Fruit fly (Drosophila melanogaster): ENCODE data around the gene Fuca.

Fuca gene

DNA sequence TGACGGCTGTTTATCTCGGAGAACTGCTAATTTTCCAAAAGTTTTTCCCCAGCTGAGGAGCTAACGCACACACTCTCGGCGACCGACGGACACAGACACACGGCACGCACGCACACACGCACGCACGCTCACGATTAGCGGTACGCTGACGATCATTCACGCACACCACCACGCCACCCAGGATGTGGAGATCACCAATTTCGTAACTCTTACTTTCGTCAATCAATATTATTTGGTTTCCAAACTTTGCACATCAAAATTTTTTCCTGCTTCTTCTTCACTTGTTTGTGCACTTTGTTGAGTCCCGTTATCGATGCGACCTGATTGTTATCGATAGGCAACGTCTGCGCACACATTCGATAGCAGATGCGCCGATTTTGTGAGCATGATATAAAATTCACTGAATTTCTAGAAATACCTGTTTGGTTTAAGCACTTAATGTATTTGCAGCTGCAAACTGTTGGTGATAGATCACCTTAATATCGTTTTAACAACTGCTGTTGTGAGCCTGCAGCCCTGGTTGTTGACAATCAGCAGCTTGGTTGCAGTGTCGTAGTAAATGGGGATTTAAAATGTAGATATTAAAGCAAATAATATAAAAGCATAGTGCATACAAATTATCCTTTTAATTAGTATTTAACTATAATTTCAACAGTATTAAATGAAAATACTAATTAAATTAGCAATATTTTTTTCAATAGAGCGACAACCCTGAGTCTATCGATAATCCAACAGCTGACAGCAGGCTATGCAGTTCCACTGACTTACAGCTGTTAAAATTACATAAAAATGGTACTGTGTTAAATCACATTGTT, 39.6 kb upstream of the Fuca start, which contains the start of the genes CG7394 and Mob2 (continued):
- TF ChIP-seq kah (GFP tag; optimal IDR thresholded peaks at IDR 0.05) (peak; percentile 43), rib (GFP tag; IDR thresholded peaks at IDR 0.05) (peak; percentile 87), NfI (GFP tag; optimal IDR thresholded peaks at IDR 0.05) (peak; percentile 83), crol (GFP tag; IDR thresholded peaks at IDR 0.05) (no peak; the same call in 1 of the 2 replicates), CG34422 (GFP tag; IDR thresholded peaks at IDR 0.05) (peak; percentile 81), sens-2 (GFP tag; IDR thresholded peaks at IDR 0.05) (peak; percentile 86), Sox100B (GFP tag; optimal IDR thresholded peaks at IDR 0.05) (peak; percentile 79), CG15601 (tag; optimal IDR thresholded peaks at IDR 0.05) (peak; percentile 83), Adf1 (GFP tag; IDR thresholded peaks at IDR 0.05) (peak; percentile 55; the same call in 1 of the 2 replicates), CG15269 (tag; optimal IDR thresholded peaks at IDR 0.05) (peak; percentile 93), Myb (GFP tag; optimal IDR thresholded peaks at IDR 0.05) (peak; percentile 59), CG12391 (tag; optimal IDR thresholded peaks at IDR 0.05) (peak; percentile 96), otp (GFP tag; IDR thresholded peaks at IDR 0.05) (peak; percentile 79; the same call in 2 of the 3 replicates), Doc2 (GFP tag; IDR thresholded peaks at IDR 0.05) (no peak), Eip74EF (GFP tag; optimal IDR thresholded peaks at IDR 0.05) (peak in 1 of 2 experiments; percentile 70), Xbp1 (GFP tag; optimal IDR thresholded peaks at IDR 0.05) (peak; percentile 94), Doc3 (GFP tag; IDR thresholded peaks at IDR 0.05; ENCODE audit: partially characterized antibody) (peak; percentile 93), dmrt99B (tag; optimal IDR thresholded peaks at IDR 0.05) (peak; percentile 83), CG15514 (GFP tag; optimal IDR thresholded peaks at IDR 0.05) (peak; percentile 80), chif (GFP tag; optimal IDR thresholded peaks at IDR 0.05) (peak; percentile 77 to 84), zf30C (GFP tag; optimal IDR thresholded peaks at IDR 0.05) (no peak), CG2120 (GFP tag; optimal IDR thresholded peaks at IDR 0.05) (peak; percentile 96), CG8388 (GFP tag; optimal IDR thresholded peaks at IDR 0.05) (peak; percentile 81), CG10565 (GFP tag; optimal IDR thresholded peaks at IDR 0.05) (no peak), zfh2 (GFP tag; optimal IDR thresholded peaks at IDR 0.05) (peak; percentile 80), pho (GFP tag; optimal IDR thresholded peaks at IDR 0.05) (peak; percentile 87), CG11696 (GFP tag; IDR thresholded peaks at IDR 0.05) (peak; percentile 52; the same call in 1 of the 2 replicates), slbo (GFP tag; IDR thresholded peaks at IDR 0.05) (peak; percentile 97), CG4424 (GFP tag; optimal IDR thresholded peaks at IDR 0.05) (peak; percentile 88), CG30403 (GFP tag; optimal IDR thresholded peaks at IDR 0.05) (peak; percentile 93), ewg (GFP tag; optimal IDR thresholded peaks at IDR 0.05) (peak; percentile 98), CG10321 (GFP tag; IDR thresholded peaks at IDR 0.05) (peak; percentile 67), CG13296 (GFP tag; optimal IDR thresholded peaks at IDR 0.05) (peak; percentile 83), jumu (GFP tag; optimal IDR thresholded peaks at IDR 0.05) (peak; percentile 74), CG14860 (GFP tag; IDR thresholded peaks at IDR 0.05; ENCODE audit: partially characterized antibody) (peak; percentile 83), HmgD (GFP tag; optimal IDR thresholded peaks at IDR 0.05) (peak; percentile 12), NFAT (GFP tag; IDR thresholded peaks at IDR 0.05) (peak; percentile 91), Atf3 (GFP tag; optimal IDR thresholded peaks at IDR 0.05) (peak; percentile 77), CG30431 (GFP tag; optimal IDR thresholded peaks at IDR 0.05) (peak; percentile 65), crc (GFP tag; optimal IDR thresholded peaks at IDR 0.05) (peak; percentile 60), Atf-2 (GFP tag; optimal IDR thresholded peaks at IDR 0.05) (peak; percentile 53), CG11560 (tag; IDR thresholded peaks at IDR 0.05) (peak; percentile 82; the same call in 2 of the 3 replicates), Ets65A (GFP tag) (peak; percentile 95), CG32767 (GFP tag; IDR thresholded peaks at IDR 0.05) (peak; percentile 79; the same call in 1 of the 2 replicates), fd64A (GFP tag; optimal IDR thresholded peaks at IDR 0.05) (peak; percentile 46), CG31388 (GFP tag; optimal IDR thresholded peaks at IDR 0.05) (peak; percentile 82), klu (GFP tag; IDR thresholded peaks at IDR 0.05) (peak; percentile 80), CG14441 (GFP tag; IDR thresholded peaks at IDR 0.05) (peak; percentile 88), sima (GFP tag; optimal IDR thresholded peaks at IDR 0.05) (peak; percentile 42)
